Worm (Caenorhabditis elegans): Measurements from ENCODE around the gene ZK1067.4.

Gene ZK1067.4

DNA sequence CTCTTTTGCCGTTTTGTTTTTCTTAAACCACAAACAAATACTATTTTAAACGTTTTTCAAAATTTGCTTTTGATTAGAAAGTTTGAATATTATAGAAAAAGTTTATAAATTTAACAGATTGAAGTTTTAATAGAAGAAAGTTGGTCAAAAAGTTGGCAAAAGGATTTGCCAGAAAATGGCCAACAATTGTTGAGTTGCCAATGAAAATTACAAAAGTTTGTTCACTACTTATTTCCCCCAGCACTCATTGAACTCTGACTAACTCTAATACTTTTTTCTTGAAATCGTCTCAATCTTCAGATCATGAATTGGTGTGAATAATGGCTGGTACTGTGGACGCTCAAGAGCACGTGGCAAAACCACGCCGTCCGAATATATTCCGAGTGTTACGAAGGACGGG lies at the start of gene ZK1067.4:
TSS of gene ZK1067.4 (plus strand) at position 301 of the 400 bp plus-strand sequence.
- TF ChIP-seq ref-1 (GFP tag; conservative IDR thresholded peaks at IDR 0.05) (no peak), klf-2 (GFP tag; conservative IDR thresholded peaks at IDR 0.05) (no peak), med-1 (GFP tag; optimal IDR thresholded peaks at IDR 0.05; ENCODE audit: insufficient read depth) (no peak), cog-1 (tag; optimal IDR thresholded peaks at IDR 0.05) (no peak), tab-1 (GFP tag; IDR thresholded peaks at IDR 0.05) (no peak), ztf-23 (GFP tag; IDR thresholded peaks at IDR 0.05) (no peak), flt-1 (GFP tag; IDR thresholded peaks at IDR 0.05) (no peak), T22C8.4 (GFP tag; IDR thresholded peaks at IDR 0.05) (no peak), ztf-29 (GFP tag; IDR thresholded peaks at IDR 0.05) (no peak)

DNA sequence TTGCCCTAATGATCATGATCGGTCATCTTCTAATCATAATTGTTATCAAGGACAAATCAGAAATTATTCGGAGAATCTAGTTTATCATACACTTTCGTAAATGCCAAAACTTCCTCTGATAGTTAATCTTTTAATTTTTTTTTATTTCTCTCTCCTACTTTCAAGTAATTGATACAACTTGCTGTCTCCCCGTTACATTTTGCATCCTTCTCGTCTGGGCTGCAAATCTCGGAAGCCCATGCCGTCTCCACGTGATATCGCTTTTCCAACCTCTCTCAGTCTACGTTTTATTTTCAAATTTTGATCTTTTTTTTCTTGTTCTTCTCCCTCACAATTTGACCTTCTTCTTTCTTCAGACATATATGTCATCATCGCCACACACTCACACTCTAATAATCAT lies 49.2 kb upstream of the ZK1067.4 start, which contains the start of gene rhy-1:
TSS of gene rhy-1 (plus strand) at position 357 of the 400 bp plus-strand sequence.
- no peak for TF ChIP-seq ztf-23 (GFP tag; IDR thresholded peaks at IDR 0.05)
- no peak for TF ChIP-seq cog-1 (tag; optimal IDR thresholded peaks at IDR 0.05)
- no peak for TF ChIP-seq ref-1 (GFP tag; conservative IDR thresholded peaks at IDR 0.05)
- TF ChIP-seq tab-1 (GFP tag; IDR thresholded peaks at IDR 0.05) = no peak
- TF ChIP-seq ztf-29 (GFP tag; IDR thresholded peaks at IDR 0.05) = no peak
- no peak for TF ChIP-seq flt-1 (GFP tag; IDR thresholded peaks at IDR 0.05)
- no peak for TF ChIP-seq klf-2 (GFP tag; conservative IDR thresholded peaks at IDR 0.05)
- no peak for TF ChIP-seq med-1 (GFP tag; optimal IDR thresholded peaks at IDR 0.05; ENCODE audit: insufficient read depth)
- TF ChIP-seq T22C8.4 (GFP tag; IDR thresholded peaks at IDR 0.05) = no peak

DNA sequence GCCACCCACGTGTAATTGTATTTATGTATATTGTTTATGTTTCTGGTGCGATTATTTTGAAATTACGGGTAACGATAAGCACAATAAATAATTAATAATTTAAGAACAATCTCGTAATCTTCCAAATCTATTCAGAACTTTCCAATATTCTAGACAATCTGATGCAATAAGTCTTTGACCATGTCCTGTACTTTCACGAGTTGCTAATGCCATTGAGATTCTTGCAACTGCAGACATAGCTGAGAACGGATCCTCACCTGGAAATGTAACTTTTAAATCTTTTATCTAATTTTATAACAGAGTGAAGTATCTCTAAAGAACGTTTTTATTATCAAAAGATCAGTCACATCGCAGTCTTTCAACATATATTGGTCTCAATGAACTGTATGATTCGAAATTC lies 46.8 kb upstream of the ZK1067.4 start:
- TF ChIP-seq ztf-29 (GFP tag; IDR thresholded peaks at IDR 0.05) = no peak
- no peak for TF ChIP-seq flt-1 (GFP tag; IDR thresholded peaks at IDR 0.05)
- TF ChIP-seq tab-1 (GFP tag; IDR thresholded peaks at IDR 0.05) = no peak

DNA sequence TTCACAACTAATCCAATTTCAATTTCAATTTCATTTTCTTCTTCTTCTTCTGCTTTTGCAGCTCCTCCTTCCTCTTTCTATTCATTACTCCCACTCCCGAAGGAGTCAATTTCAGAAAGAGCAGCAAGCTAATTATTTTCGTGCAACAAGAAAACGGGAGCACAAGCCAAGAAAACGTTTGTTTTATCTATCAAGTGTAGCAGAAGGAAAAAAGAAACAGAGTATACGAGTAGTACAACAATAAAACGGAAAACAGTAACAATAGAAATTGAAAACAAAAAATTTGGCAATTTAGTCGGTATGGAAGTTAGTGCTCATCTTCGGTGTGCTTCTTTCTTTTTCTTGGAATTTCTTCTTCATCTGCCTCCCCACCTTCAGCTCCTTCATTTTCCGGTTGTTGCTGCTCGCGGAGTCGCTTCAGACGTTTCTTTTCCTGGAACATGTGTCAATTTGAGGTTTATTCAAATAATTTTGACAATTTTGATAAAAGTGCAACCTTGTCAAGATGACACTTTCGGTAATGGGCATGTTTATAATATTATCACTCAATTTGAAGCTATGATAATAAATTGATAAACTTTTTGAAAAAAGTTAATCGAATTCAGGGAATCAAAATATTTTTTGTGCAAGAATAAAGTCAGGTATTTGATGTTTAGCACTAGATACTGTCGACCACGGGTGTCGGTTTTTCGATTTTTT lies 44.3 kb upstream of the ZK1067.4 start, which contains the start of gene W07A12.8:
TSS of gene W07A12.8 (minus strand) at position 51 of the 699 bp plus-strand sequence.
- no peak for TF ChIP-seq klf-2 (GFP tag; conservative IDR thresholded peaks at IDR 0.05)
- TF ChIP-seq cog-1 (tag; optimal IDR thresholded peaks at IDR 0.05) = no peak
- TF ChIP-seq med-1 (GFP tag; optimal IDR thresholded peaks at IDR 0.05; ENCODE audit: insufficient read depth) = no peak
- 0 out of 2 replicates have a peak, but pooled peaks have one; percentile 5 for TF ChIP-seq flt-1 (GFP tag; IDR thresholded peaks at IDR 0.05)
- TF ChIP-seq ztf-29 (GFP tag; IDR thresholded peaks at IDR 0.05) = no peak
- no peak for TF ChIP-seq tab-1 (GFP tag; IDR thresholded peaks at IDR 0.05)

DNA sequence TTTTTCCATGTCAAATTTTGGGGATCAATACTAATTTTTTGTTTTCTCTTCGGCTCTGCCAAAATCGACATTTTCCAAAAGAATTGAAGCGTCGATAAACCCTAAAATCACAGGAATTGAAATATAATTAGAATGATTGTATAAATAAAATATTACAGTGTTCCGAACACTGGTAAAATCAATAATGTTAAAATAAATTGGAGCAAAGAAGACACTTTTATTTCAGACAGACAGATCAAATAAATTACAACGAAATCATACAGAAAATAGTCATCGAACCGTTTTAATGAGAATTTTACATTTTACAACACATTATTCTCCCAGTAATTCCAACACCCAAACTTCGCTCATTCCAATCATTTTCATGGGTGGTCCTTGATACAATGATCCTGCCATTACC lies 42.4 kb upstream of the ZK1067.4 start, which contains the start of gene T23G7.3:
TSS of gene T23G7.3 (minus strand) at position 101 of the 400 bp plus-strand sequence.
- TF ChIP-seq T22C8.4 (GFP tag; IDR thresholded peaks at IDR 0.05) (no peak), klf-2 (GFP tag; conservative IDR thresholded peaks at IDR 0.05) (no peak)

DNA sequence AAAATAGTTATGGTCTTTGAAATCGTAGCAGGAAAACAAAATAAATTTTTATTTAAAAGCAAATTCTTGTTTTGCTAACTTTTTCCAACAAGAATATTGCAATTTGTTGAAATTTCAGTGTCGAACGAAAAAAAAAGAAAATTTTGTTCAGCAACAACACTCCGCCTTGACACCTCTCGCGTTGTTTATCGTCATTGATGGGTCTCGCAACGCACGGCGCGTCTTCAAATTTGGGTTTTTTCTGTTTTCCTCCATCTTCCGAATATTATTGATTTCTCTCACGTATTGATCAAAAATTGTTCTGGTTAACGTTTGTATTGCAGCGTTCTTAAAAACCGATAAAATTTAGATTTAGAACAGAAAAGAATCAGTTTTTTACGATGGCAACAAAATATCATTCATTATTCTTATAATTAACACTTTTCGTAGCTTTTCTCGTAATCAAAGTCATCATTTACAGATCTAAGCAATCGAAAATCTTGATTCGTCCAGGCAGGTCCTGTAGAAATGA lies 40.7 kb upstream of the ZK1067.4 start, which contains the start of gene dpl-1:
TSS of gene dpl-1 (plus strand) at position 461 of the 511 bp plus-strand sequence.
- TF ChIP-seq cog-1 (tag; optimal IDR thresholded peaks at IDR 0.05) (no peak), ztf-23 (GFP tag; IDR thresholded peaks at IDR 0.05) (no peak), med-1 (GFP tag; optimal IDR thresholded peaks at IDR 0.05; ENCODE audit: insufficient read depth) (no peak), tab-1 (GFP tag; IDR thresholded peaks at IDR 0.05) (no peak), ztf-29 (GFP tag; IDR thresholded peaks at IDR 0.05) (no peak), klf-2 (GFP tag; conservative IDR thresholded peaks at IDR 0.05) (no peak)

DNA sequence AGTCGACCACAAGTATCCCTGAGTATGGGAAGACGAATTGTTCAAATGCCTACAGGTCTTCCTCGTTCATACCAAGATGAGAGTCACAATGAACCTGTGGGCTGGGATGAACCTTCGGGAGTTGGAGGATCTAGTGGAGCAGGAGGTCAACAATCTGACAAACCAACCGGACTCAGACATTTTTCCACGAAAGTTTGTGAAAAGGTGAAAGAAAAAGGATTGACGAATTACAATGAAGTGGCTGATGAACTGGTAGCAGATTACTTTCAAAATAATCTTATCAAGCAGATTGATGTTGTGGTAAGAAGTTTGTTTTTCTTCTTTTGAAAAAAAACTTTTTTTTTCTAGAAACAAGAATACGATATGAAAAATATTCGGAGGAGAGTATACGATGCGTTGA lies 40.1 kb upstream of the ZK1067.4 start:
- TF ChIP-seq ztf-23 (GFP tag; IDR thresholded peaks at IDR 0.05) (no peak), T22C8.4 (GFP tag; IDR thresholded peaks at IDR 0.05) (no peak), tab-1 (GFP tag; IDR thresholded peaks at IDR 0.05) (no peak), flt-1 (GFP tag; IDR thresholded peaks at IDR 0.05) (no peak), cog-1 (tag; optimal IDR thresholded peaks at IDR 0.05) (no peak)

DNA sequence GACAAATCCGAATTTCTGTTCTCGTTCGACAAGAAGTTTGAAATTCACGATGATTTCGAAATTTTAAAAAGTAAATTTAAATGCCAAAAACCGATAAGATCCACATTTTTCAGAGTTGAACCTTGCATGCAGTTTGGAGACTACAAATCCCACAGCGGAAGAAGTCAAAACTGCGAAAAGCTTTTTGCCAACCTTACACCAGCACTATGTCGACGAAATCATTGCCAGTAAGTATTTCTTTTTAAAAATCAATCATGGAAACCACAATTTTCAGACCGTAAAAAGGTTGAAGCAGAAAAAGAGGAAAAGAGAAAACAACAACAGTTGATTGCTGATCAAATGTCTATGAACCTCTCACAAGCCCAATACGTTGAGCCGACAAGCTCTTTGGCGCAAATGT lies 39.3 kb upstream of the ZK1067.4 start:
- no peak for TF ChIP-seq med-1 (GFP tag; optimal IDR thresholded peaks at IDR 0.05; ENCODE audit: insufficient read depth)

DNA sequence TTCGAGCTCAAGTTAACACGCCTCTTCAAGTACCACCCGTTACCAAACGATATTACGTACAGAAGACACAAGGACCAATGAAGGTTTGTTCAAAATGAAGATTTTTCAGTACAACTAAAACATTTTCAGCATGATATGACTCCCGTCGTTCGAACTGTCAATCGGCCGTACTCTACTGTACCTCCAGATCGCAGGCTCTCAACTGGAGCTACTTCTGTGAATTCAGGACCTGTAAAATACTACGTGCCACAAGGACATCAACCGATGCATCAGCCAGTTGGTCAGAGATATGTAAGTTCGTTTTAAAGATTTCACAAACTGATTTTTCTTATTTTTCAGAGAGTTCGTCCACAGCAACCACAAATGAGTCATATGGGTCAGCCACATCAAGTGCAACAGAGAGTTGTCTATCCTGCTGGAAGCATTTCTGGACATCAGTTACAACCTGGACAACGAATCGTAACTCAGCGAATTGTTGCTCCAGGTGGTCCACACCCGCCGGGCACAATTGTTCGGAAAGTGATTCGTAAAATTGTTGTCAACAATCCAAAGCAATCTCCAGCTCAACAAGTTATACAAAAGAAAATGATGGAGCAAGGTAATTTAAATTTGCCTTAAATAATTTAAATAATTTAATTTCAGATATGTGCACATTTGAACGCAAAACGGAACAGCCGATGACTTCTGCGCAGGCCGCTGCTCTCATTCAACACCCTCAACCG lies 38.5 kb upstream of the ZK1067.4 start:
- no peak for TF ChIP-seq ref-1 (GFP tag; conservative IDR thresholded peaks at IDR 0.05)
- no peak for TF ChIP-seq ztf-23 (GFP tag; IDR thresholded peaks at IDR 0.05)
- no peak for TF ChIP-seq flt-1 (GFP tag; IDR thresholded peaks at IDR 0.05)
- TF ChIP-seq ztf-29 (GFP tag; IDR thresholded peaks at IDR 0.05) = no peak
- TF ChIP-seq cog-1 (tag; optimal IDR thresholded peaks at IDR 0.05) = no peak
- no peak for TF ChIP-seq tab-1 (GFP tag; IDR thresholded peaks at IDR 0.05)
- TF ChIP-seq med-1 (GFP tag; optimal IDR thresholded peaks at IDR 0.05; ENCODE audit: insufficient read depth) = no peak
- TF ChIP-seq T22C8.4 (GFP tag; IDR thresholded peaks at IDR 0.05) = no peak
- TF ChIP-seq klf-2 (GFP tag; conservative IDR thresholded peaks at IDR 0.05) = no peak

DNA sequence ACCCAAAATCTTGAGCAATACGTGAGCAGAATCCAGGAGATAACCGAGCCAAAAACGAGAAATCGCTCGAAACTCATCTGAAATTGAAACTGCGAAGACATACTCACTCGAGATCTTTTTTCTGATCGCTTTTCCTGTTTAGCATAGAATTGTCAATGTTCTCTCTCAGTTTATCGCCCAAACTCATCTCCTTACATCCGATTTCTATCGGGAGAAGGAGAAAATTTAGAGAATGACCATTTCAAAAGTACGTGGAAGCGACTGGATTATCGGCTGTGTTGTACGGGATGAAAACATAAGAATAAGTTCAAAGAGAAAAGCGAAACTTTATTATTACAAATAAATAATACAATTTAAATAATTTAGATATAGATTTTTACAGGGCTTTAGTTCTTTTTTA lies 37.3 kb upstream of the ZK1067.4 start, which contains the start of gene T23G7.2:
TSS of gene T23G7.2 (minus strand) at position 101 of the 400 bp plus-strand sequence.
- TF ChIP-seq med-1 (GFP tag; optimal IDR thresholded peaks at IDR 0.05; ENCODE audit: insufficient read depth) (no peak), ref-1 (GFP tag; conservative IDR thresholded peaks at IDR 0.05) (no peak), cog-1 (tag; optimal IDR thresholded peaks at IDR 0.05) (no peak), ztf-29 (GFP tag; IDR thresholded peaks at IDR 0.05) (no peak), klf-2 (GFP tag; conservative IDR thresholded peaks at IDR 0.05) (no peak), T22C8.4 (GFP tag; IDR thresholded peaks at IDR 0.05) (no peak), tab-1 (GFP tag; IDR thresholded peaks at IDR 0.05) (no peak), ztf-23 (GFP tag; IDR thresholded peaks at IDR 0.05) (no peak), flt-1 (GFP tag; IDR thresholded peaks at IDR 0.05) (no peak)

Measured in whole organism, midembryonic.